Worm (Caenorhabditis elegans) whole organism, L4 larva: ENCODE measurements around the gene Y41D4B.4.

ENCODE experiments used
- F10B5.3 ChIP-seq: sonication (generic microtip); optimal IDR thresholded peaks from 2 replicates; lab custom pipeline; 2016; ENCODE audit warnings: mild to moderate bottlenecking, missing genetic modification characterization, missing compliant biosample characterization
- F44E2.7 ChIP-seq: fragments of 200-800 bp; sonication (Bioruptor generic); IDR thresholded peaks from 2 replicates; pipeline ENCODE4 v2.1.2; 2022; ENCODE audit warnings: missing genetic modification characterization, missing compliant biosample characterization
- F49E8.2 ChIP-seq: sonication (generic microtip); optimal IDR thresholded peaks from 2 replicates; lab custom pipeline; 2016; ENCODE audit warnings: missing compliant biosample characterization, mild to moderate bottlenecking, missing genetic modification characterization, borderline replicate concordance
- R02D3.7 ChIP-seq: fragments of 150-350 bp; sonication (generic microtip); optimal IDR thresholded peaks from 3 replicates; lab custom pipeline; 2014; ENCODE audit warnings: missing biosample characterization, missing genetic modification characterization
- T20F7.1 ChIP-seq: fragments of 200-800 bp; sonication (Bioruptor generic); optimal IDR thresholded peaks from 2 replicates; lab custom pipeline; 2018; ENCODE audit warnings: mild to moderate bottlenecking, missing genetic modification characterization, missing compliant biosample characterization
- Y105C5A.15 ChIP-seq: fragments of 200-800 bp; sonication (Bioruptor generic); IDR thresholded peaks from 2 replicates; pipeline ENCODE4 v1.3.6; 2022; ENCODE audit warnings: missing genetic modification characterization, missing compliant biosample characterization
- Y5F2A.4 ChIP-seq: fragments of 200-800 bp; sonication (Bioruptor generic); optimal IDR thresholded peaks from 2 replicates; lab custom pipeline; 2018; ENCODE audit warnings: mild to moderate bottlenecking, missing genetic modification characterization, missing compliant biosample characterization
- Y75B8A.6 ChIP-seq: fragments of 200-800 bp; sonication (Bioruptor generic); IDR thresholded peaks from 2 replicates; pipeline ENCODE4 v1.3.6; 2022; ENCODE audit warnings: missing genetic modification reagents, missing genetic modification characterization, missing compliant biosample characterization
- ZK546.5 ChIP-seq, 2 experiments: sonication (generic microtip); optimal IDR thresholded peaks; 2 replicates each; lab custom pipeline; 2017; ENCODE audit warnings: missing biosample characterization in 2 of 2, missing genetic modification characterization in 2 of 2
- aha-1 ChIP-seq: fragments of 150-350 bp; peaks from one replicate; lab custom pipeline; 2014; ENCODE audit warnings: missing biosample characterization, missing genetic modification characterization
- aly-2 ChIP-seq: sonication (generic microtip); optimal IDR thresholded peaks from 2 replicates; lab custom pipeline; 2018; ENCODE audit warnings: missing biosample characterization, missing genetic modification characterization
- attf-4 ChIP-seq: sonication (generic microtip); optimal IDR thresholded peaks from 3 replicates; lab custom pipeline; 2017; ENCODE audit warnings: missing biosample characterization, missing genetic modification characterization
- ceh-28 ChIP-seq: fragments of 150-350 bp; optimal IDR thresholded peaks from 2 replicates; lab custom pipeline; 2014; ENCODE audit warnings: missing biosample characterization, missing genetic modification reagents, missing genetic modification characterization
- ceh-62 ChIP-seq: sonication (generic microtip); optimal IDR thresholded peaks from 2 replicates; lab custom pipeline; 2017; ENCODE audit warnings: missing biosample characterization, missing genetic modification characterization
- cey-2 ChIP-seq: sonication (generic microtip); optimal IDR thresholded peaks from 3 replicates; lab custom pipeline; 2017; ENCODE audit warnings: missing genetic modification characterization, mild to moderate bottlenecking, missing compliant biosample characterization, antibody characterized with exemption, borderline replicate concordance; ENCODE audit not compliant: insufficient read depth
- ctbp-1 ChIP-seq: fragments of 200-800 bp; sonication (Bioruptor generic); IDR thresholded peaks from 2 replicates; pipeline ENCODE4 v1.3.6; 2022; ENCODE audit warnings: missing genetic modification reagents, missing genetic modification characterization, missing compliant biosample characterization
- daf-19 ChIP-seq: fragments of 200-800 bp; sonication (Bioruptor generic); conservative IDR thresholded peaks from 2 replicates; pipeline ENCODE4 v1.3.6; 2022; ENCODE audit warnings: missing genetic modification characterization, missing compliant biosample characterization
- egl-27 ChIP-seq: sonication (generic microtip); optimal IDR thresholded peaks from 3 replicates; lab custom pipeline; 2017; ENCODE audit warnings: missing biosample characterization, missing genetic modification reagents, missing genetic modification characterization
- fkh-10 ChIP-seq: fragments of 150-350 bp; optimal IDR thresholded peaks from 2 replicates; lab custom pipeline; 2014; ENCODE audit warnings: missing biosample characterization, missing genetic modification reagents, missing genetic modification characterization
- fos-1 ChIP-seq: fragments of 150-350 bp; optimal IDR thresholded peaks from 2 replicates; lab custom pipeline; 2014; ENCODE audit warnings: missing biosample characterization, missing genetic modification characterization
- hif-1 ChIP-seq, 2 experiments: sonication (generic microtip); optimal IDR thresholded peaks; 2 replicates each; lab custom pipeline; 2016 to 2017; ENCODE audit warnings: missing compliant biosample characterization in 2 of 2, missing genetic modification characterization in 2 of 2, missing genetic modification reagents in 2 of 2, missing genotype in 2 of 2, mild to moderate bottlenecking in 1 of 2
- jun-1 ChIP-seq: fragments of 150-350 bp; optimal IDR thresholded peaks from 2 replicates; lab custom pipeline; 2014; ENCODE audit warnings: missing biosample characterization, missing genetic modification reagents, missing genetic modification characterization
- lin-13 ChIP-seq: fragments of 150-350 bp; optimal IDR thresholded peaks from 2 replicates; lab custom pipeline; 2014; ENCODE audit warnings: missing biosample characterization, missing genetic modification reagents, missing genetic modification characterization
- lin-15B ChIP-seq: fragments of 150-350 bp; sonication (generic microtip); optimal IDR thresholded peaks from 3 replicates; lab custom pipeline; 2014; ENCODE audit warnings: missing biosample characterization, missing genetic modification characterization
- lin-29 ChIP-seq: fragments of 200-800 bp; sonication (Bioruptor generic); IDR thresholded peaks from 2 replicates; pipeline ENCODE4 v1.3.6; 2022; ENCODE audit warnings: missing genetic modification reagents, missing genetic modification characterization, missing compliant biosample characterization
- lin-38 ChIP-seq: fragments of 200-800 bp; sonication (Bioruptor generic); IDR thresholded peaks from 2 replicates; pipeline ENCODE4 v1.3.6; 2022; ENCODE audit warnings: missing genetic modification reagents, missing genetic modification characterization, missing compliant biosample characterization
- lsy-2 ChIP-seq, 2 experiments: fragments of 150-350 bp in 1 of 2; sonication (generic microtip) in 1 of 2; optimal IDR thresholded peaks; 2 replicates each; lab custom pipeline; 2014 to 2017; ENCODE audit warnings: missing biosample characterization in 2 of 2, missing genetic modification characterization in 2 of 2
- madf-5 ChIP-seq, 2 experiments: fragments of 200-800 bp; sonication (Bioruptor generic); IDR thresholded peaks; 2 replicates each; pipeline ENCODE4 v1.3.6; 2022; ENCODE audit warnings: missing compliant biosample characterization in 2 of 2, missing genetic modification characterization in 2 of 2
- mep-1 ChIP-seq: fragments of 150-350 bp; sonication (generic microtip); optimal IDR thresholded peaks from 3 replicates; lab custom pipeline; 2014; ENCODE audit warnings: missing biosample characterization, missing genetic modification characterization
- mes-2 ChIP-seq: sonication (generic microtip); optimal IDR thresholded peaks from 2 replicates; lab custom pipeline; 2016; ENCODE audit warnings: missing genotype, mild to moderate bottlenecking, missing genetic modification characterization, missing compliant biosample characterization; ENCODE audit not compliant: poor library complexity, severe bottlenecking
- mxl-2 ChIP-seq: fragments of 200-800 bp; sonication (Bioruptor generic); conservative IDR thresholded peaks from 2 replicates; pipeline ENCODE4 v1.3.6; 2022; ENCODE audit warnings: missing genetic modification reagents, missing genetic modification characterization, missing compliant biosample characterization
- mxl-3 ChIP-seq: fragments of 200-800 bp; sonication (Bioruptor generic); optimal IDR thresholded peaks from 2 replicates; lab custom pipeline; 2018; ENCODE audit warnings: mild to moderate bottlenecking, missing genetic modification characterization, missing compliant biosample characterization
- nhr-10 ChIP-seq: fragments of 150-350 bp; optimal IDR thresholded peaks from 2 replicates; lab custom pipeline; 2014; ENCODE audit warnings: missing biosample characterization, missing genetic modification characterization
- nhr-111 ChIP-seq: fragments of 200-800 bp; sonication (Bioruptor generic); optimal IDR thresholded peaks from 2 replicates; lab custom pipeline; 2018; ENCODE audit warnings: mild to moderate bottlenecking, missing genetic modification characterization, missing compliant biosample characterization
- nhr-25 ChIP-seq: sonication (generic microtip); optimal IDR thresholded peaks from 2 replicates; lab custom pipeline; 2017; ENCODE audit warnings: missing genetic modification characterization, mild to moderate bottlenecking, missing compliant biosample characterization, antibody characterized with exemption, moderate library complexity, borderline replicate concordance; ENCODE audit not compliant: insufficient read depth
- nhr-28 ChIP-seq: fragments of 150-350 bp; optimal IDR thresholded peaks from 2 replicates; lab custom pipeline; 2014; ENCODE audit warnings: missing biosample characterization, missing genetic modification characterization
- nhr-42 ChIP-seq: fragments of 200-800 bp; sonication (Bioruptor generic); IDR thresholded peaks from 2 replicates; pipeline ENCODE4 v1.3.6; 2022; ENCODE audit warnings: missing genetic modification characterization, missing compliant biosample characterization
- nhr-48 ChIP-seq: sonication (generic microtip); optimal IDR thresholded peaks from 2 replicates; lab custom pipeline; 2016; ENCODE audit warnings: mild to moderate bottlenecking, missing genetic modification characterization, missing compliant biosample characterization
- php-3 ChIP-seq: fragments of 200-800 bp; sonication (Bioruptor generic); IDR thresholded peaks from 2 replicates; pipeline ENCODE4 v1.3.6; 2022; ENCODE audit warnings: missing genetic modification reagents, missing genetic modification characterization, missing compliant biosample characterization
- pqm-1 ChIP-seq: sonication (generic microtip); optimal IDR thresholded peaks from 2 replicates; lab custom pipeline; 2017; ENCODE audit warnings: missing biosample characterization, missing genetic modification characterization
- rbr-2 ChIP-seq: sonication (generic microtip); optimal IDR thresholded peaks from 2 replicates; lab custom pipeline; 2016; ENCODE audit warnings: missing genotype, missing genetic modification characterization, missing compliant biosample characterization
- saeg-2 ChIP-seq: fragments of 200-800 bp; sonication (Bioruptor generic); IDR thresholded peaks from 2 replicates; pipeline ENCODE4 v1.3.6; 2022; ENCODE audit warnings: missing genetic modification reagents, missing genetic modification characterization, missing compliant biosample characterization
- sdz-12 ChIP-seq: fragments of 200-800 bp; sonication (Bioruptor generic); optimal IDR thresholded peaks from 2 replicates; lab custom pipeline; 2018; ENCODE audit warnings: mild to moderate bottlenecking, missing genetic modification characterization, missing compliant biosample characterization
- snpc-4 ChIP-seq: fragments of 150-350 bp; optimal IDR thresholded peaks from 2 replicates; lab custom pipeline; 2014; ENCODE audit warnings: missing biosample characterization, missing genetic modification characterization
- spr-1 ChIP-seq: sonication (generic microtip); optimal IDR thresholded peaks from 2 replicates; lab custom pipeline; 2016; ENCODE audit warnings: mild to moderate bottlenecking, missing genetic modification characterization, missing compliant biosample characterization
- tag-97 ChIP-seq: fragments of 200-800 bp; sonication (Bioruptor generic); IDR thresholded peaks from 2 replicates; pipeline ENCODE4 v1.3.6; 2022; ENCODE audit warnings: missing genetic modification characterization, missing compliant biosample characterization
- tra-1 ChIP-seq: fragments of 200-800 bp; sonication (Bioruptor generic); IDR thresholded peaks from 2 replicates; pipeline ENCODE4 v1.3.6; 2022; ENCODE audit warnings: missing genetic modification reagents, missing genetic modification characterization, missing compliant biosample characterization
- unc-130 ChIP-seq: sonication (generic microtip); optimal IDR thresholded peaks from 2 replicates; lab custom pipeline; 2016; ENCODE audit warnings: missing genetic modification reagents, missing genetic modification characterization, missing compliant biosample characterization
- unc-39 ChIP-seq: sonication (generic microtip); optimal IDR thresholded peaks from 2 replicates; lab custom pipeline; 2017; ENCODE audit warnings: missing biosample characterization, missing genetic modification characterization
- zfp-2 ChIP-seq: sonication (generic microtip); optimal IDR thresholded peaks from 2 replicates; lab custom pipeline; 2016; ENCODE audit warnings: mild to moderate bottlenecking, missing genetic modification characterization, missing compliant biosample characterization
- zip-11 ChIP-seq: fragments of 200-800 bp; sonication (Bioruptor generic); IDR thresholded peaks from 2 replicates; pipeline ENCODE4 v1.3.6; 2022; ENCODE audit warnings: missing genetic modification characterization, missing compliant biosample characterization

Y41D4B.4 gene

ce11 chrIV:1709695-1710315 lies 49.9 kb downstream of the Y41D4B.4 start, which contains the start of the genes pbs-1 and K08D12.3 (continued):
- TF ChIP-seq nhr-28 (tag; lab: Kevin White, UChicago) (peak; percentile 39), snpc-4 (tag; lab: Kevin White, UChicago) (no peak), tra-1 (GFP tag; lab: Robert Waterston, UW) (no peak), jun-1 (tag; lab: Kevin White, UChicago) (no peak), ceh-28 (tag; lab: Kevin White, UChicago) (no peak), nhr-111 (GFP tag; lab: Kevin White, UChicago) (no peak), mxl-2 (GFP tag; lab: Robert Waterston, UW) (no peak), mep-1 (tag; lab: Kevin White, UChicago) (peak; percentile 81), madf-5 (GFP tag; IDR thresholded peaks at IDR 0.05; lab: Robert Waterston, UW) (no peak), rbr-2 (tag; lab: Kevin White, UChicago) (peak; percentile 69), daf-19 (GFP tag; lab: Robert Waterston, UW) (no peak), F44E2.7 (GFP tag; lab: Robert Waterston, UW) (no peak), mxl-3 (GFP tag; lab: Kevin White, UChicago) (peak; percentile 94), nhr-25 (tag; lab: Kevin White, UChicago) (peak; percentile 48), lin-15B (tag; lab: Kevin White, UChicago) (no peak), zfp-2 (tag; lab: Kevin White, UChicago) (peak; percentile 93), ceh-62 (tag; lab: Kevin White, UChicago) (no peak), nhr-10 (tag; lab: Kevin White, UChicago) (no peak), attf-4 (tag; lab: Kevin White, UChicago) (no peak), F10B5.3 (peak; percentile 19), tag-97 (GFP tag; lab: Robert Waterston, UW) (no peak), F49E8.2 (tag; lab: Kevin White, UChicago) (no peak), fkh-10 (GFP tag; lab: Kevin White, UChicago) (no peak), nhr-48 (tag; lab: Kevin White, UChicago) (peak; percentile 6), hif-1 (tag; optimal IDR thresholded peaks at IDR 0.05; lab: Kevin White, UChicago) (peak in 1 of 2 experiments; percentile 75), aha-1 (tag; lab: Kevin White, UChicago) (peak; percentile 71), fos-1 (no peak), ZK546.5 (tag; optimal IDR thresholded peaks at IDR 0.05; lab: Kevin White, UChicago) (peak; percentile 57 to 92), mes-2 (tag; lab: Kevin White, UChicago) (peak; percentile 83), nhr-42 (GFP tag; lab: Robert Waterston, UW) (0 out of 2 replicates have a peak, but pooled peaks have one; percentile 26), unc-130 (GFP tag; lab: Kevin White, UChicago) (no peak), lin-13 (peak; percentile 59), sdz-12 (GFP tag; lab: Kevin White, UChicago) (no peak), lsy-2 (tag; optimal IDR thresholded peaks at IDR 0.05; lab: Kevin White, UChicago) (peak in 1 of 2 experiments; percentile 92), egl-27 (tag; lab: Kevin White, UChicago) (no peak), saeg-2 (GFP tag; lab: Robert Waterston, UW) (peak; percentile 52; the same call in 1 of the 2 replicates), aly-2 (tag; lab: Kevin White, UChicago) (no peak), pqm-1 (tag; lab: Kevin White, UChicago) (no peak), T20F7.1 (no peak), unc-39 (no peak), lin-29 (GFP tag; lab: Robert Waterston, UW) (no peak), Y5F2A.4 (GFP tag; lab: Kevin White, UChicago) (no peak), spr-1 (no peak), R02D3.7 (tag; lab: Kevin White, UChicago) (no peak), zip-11 (GFP tag; lab: Robert Waterston, UW) (no peak), Y105C5A.15 (no peak), ctbp-1 (GFP tag; lab: Robert Waterston, UW) (0 out of 2 replicates have a peak, but pooled peaks have one; percentile 44), cey-2 (tag; lab: Kevin White, UChicago) (no peak), php-3 (GFP tag; lab: Robert Waterston, UW) (no peak), lin-38 (GFP tag; lab: Robert Waterston, UW) (peak; percentile 81), Y75B8A.6 (GFP tag; lab: Robert Waterston, UW) (no peak)
